Fruit fly (Drosophila melanogaster) whole organism, embryonic: ENCODE data around the gene CG10185.

Experiments used
- Adf1 ChIP-seq: fragments of 200-800 bp; sonication (Bioruptor generic); IDR thresholded peaks from 2 replicates; pipeline ENCODE4 v1.3.6; 2022; ENCODE audit warnings: missing biosample characterization, missing genetic modification characterization
- CG11247 ChIP-seq: fragments of 200-800 bp; sonication (Bioruptor generic); IDR thresholded peaks from 2 replicates; pipeline ENCODE4 v1.3.6; 2022; ENCODE audit warnings: missing biosample characterization, missing genetic modification characterization
- CG11456 ChIP-seq: fragments of 200-800 bp; sonication (Bioruptor generic); IDR thresholded peaks from 3 replicates; pipeline ENCODE4 v1.3.6; 2022; ENCODE audit warnings: missing biosample characterization, missing genetic modification characterization
- CG12219 ChIP-seq: fragments of 200-800 bp; sonication (Bioruptor generic); optimal IDR thresholded peaks from 3 replicates; lab custom pipeline; 2018; ENCODE audit warnings: missing biosample characterization, mild to moderate bottlenecking, missing genetic modification characterization
- CG17328 ChIP-seq: fragments of 200-800 bp; sonication (Bioruptor generic); IDR thresholded peaks from 2 replicates; pipeline ENCODE4 v1.3.6; 2022; ENCODE audit warnings: missing biosample characterization, missing genetic modification characterization
- CG2129 ChIP-seq: fragments of 200-800 bp; sonication (Bioruptor generic); IDR thresholded peaks from 2 replicates; pipeline ENCODE4 v1.3.6; 2022; ENCODE audit warnings: missing biosample characterization, missing genetic modification characterization; ENCODE audit not compliant: partially characterized antibody
- CG4820 ChIP-seq: fragments of 200-800 bp; sonication (Bioruptor generic); optimal IDR thresholded peaks from 3 replicates; lab custom pipeline; 2016; ENCODE audit warnings: missing biosample characterization, missing genetic modification characterization
- CG6854 ChIP-seq: fragments of 200-800 bp; sonication (Bioruptor generic); optimal IDR thresholded peaks from 3 replicates; lab custom pipeline; 2017; ENCODE audit warnings: missing biosample characterization, mild to moderate bottlenecking, missing genetic modification characterization
- CG8765 ChIP-seq: fragments of 200-800 bp; sonication (Bioruptor generic); IDR thresholded peaks from 2 replicates; pipeline ENCODE4 v1.3.6; 2022; ENCODE audit warnings: missing biosample characterization, missing genetic modification characterization
- Dad ChIP-seq: fragments of 200-800 bp; sonication (Bioruptor generic); optimal IDR thresholded peaks from 3 replicates; lab custom pipeline; 2016; ENCODE audit warnings: missing biosample characterization, missing genetic modification characterization
- GATAe ChIP-seq: fragments of 200-800 bp; sonication (Bioruptor generic); conservative IDR thresholded peaks from 2 replicates; pipeline ENCODE4 v1.3.6; 2022; ENCODE audit warnings: missing biosample characterization, missing genetic modification characterization
- HLH3B ChIP-seq: fragments of 200-800 bp; sonication (Bioruptor generic); IDR thresholded peaks from 2 replicates; pipeline ENCODE4 v1.3.6; 2022; ENCODE audit warnings: missing biosample characterization, missing genetic modification characterization
- HmgD ChIP-seq: fragments of 200-800 bp; sonication (Bioruptor generic); optimal IDR thresholded peaks from 3 replicates; lab custom pipeline; 2016; ENCODE audit warnings: missing biosample characterization, missing genetic modification characterization
- HmgZ ChIP-seq: fragments of 200-800 bp; sonication (Bioruptor generic); optimal IDR thresholded peaks from 2 replicates; lab custom pipeline; 2018; ENCODE audit warnings: missing biosample characterization, mild to moderate bottlenecking, missing genetic modification characterization
- Lim3 ChIP-seq: fragments of 200-800 bp; sonication (Bioruptor generic); IDR thresholded peaks from 2 replicates; pipeline ENCODE4 v1.3.6; 2022; ENCODE audit warnings: missing biosample characterization, missing genetic modification characterization
- Meics ChIP-seq: fragments of 200-800 bp; sonication (Bioruptor generic); optimal IDR thresholded peaks from 2 replicates; lab custom pipeline; 2017; ENCODE audit warnings: missing biosample characterization, mild to moderate bottlenecking, missing genetic modification characterization
- Mes4 ChIP-seq: fragments of 200-800 bp; sonication (Bioruptor generic); optimal IDR thresholded peaks from 2 replicates; lab custom pipeline; 2016; ENCODE audit warnings: missing biosample characterization, missing genetic modification characterization
- Nf-YC ChIP-seq: fragments of 200-800 bp; optimal IDR thresholded peaks from 3 replicates; lab custom pipeline; 2019; ENCODE audit warnings: missing biosample characterization, mild to moderate bottlenecking, missing genetic modification characterization, moderate library complexity
- Pdp1 ChIP-seq, 2 experiments: fragments of 200-800 bp; sonication (Bioruptor generic); optimal IDR thresholded peaks; 3 replicates each; lab custom pipeline; 2016; ENCODE audit warnings: missing biosample characterization in 2 of 2, missing genetic modification characterization in 2 of 2, mild to moderate bottlenecking in 1 of 2, moderate library complexity in 1 of 2
- Ravus ChIP-seq: fragments of 200-800 bp; sonication (Bioruptor generic); IDR thresholded peaks from 2 replicates; pipeline ENCODE4 v1.3.6; 2022; ENCODE audit warnings: missing biosample characterization, missing genetic modification characterization
- Rfx ChIP-seq: fragments of 200-800 bp; sonication (Bioruptor generic); IDR thresholded peaks from 2 replicates; pipeline ENCODE4 v1.3.6; 2022; ENCODE audit warnings: missing biosample characterization, missing genetic modification characterization
- Sox100B ChIP-seq: fragments of 200-800 bp; sonication (Bioruptor generic); optimal IDR thresholded peaks from 3 replicates; lab custom pipeline; 2018; ENCODE audit warnings: missing biosample characterization, mild to moderate bottlenecking, missing genetic modification characterization
- Sox102F ChIP-seq: fragments of 200-800 bp; sonication (Bioruptor generic); optimal IDR thresholded peaks from 2 replicates; lab custom pipeline; 2018; ENCODE audit warnings: missing biosample characterization, mild to moderate bottlenecking, missing genetic modification characterization, moderate library complexity
- Sry-δ ChIP-seq: fragments of 200-800 bp; sonication (Bioruptor generic); optimal IDR thresholded peaks from 2 replicates; lab custom pipeline; 2016; ENCODE audit warnings: missing biosample characterization, missing genetic modification characterization
- Xrp1 ChIP-seq: fragments of 200-800 bp; sonication (Bioruptor generic); IDR thresholded peaks from 2 replicates; pipeline ENCODE4 v1.3.6; 2022; ENCODE audit warnings: missing biosample characterization, missing genetic modification characterization
- amos ChIP-seq: fragments of 200-800 bp; sonication (Bioruptor generic); IDR thresholded peaks from 2 replicates; pipeline ENCODE4 v1.3.6; 2022; ENCODE audit warnings: missing biosample characterization, missing genetic modification characterization; ENCODE audit not compliant: partially characterized antibody
- ara ChIP-seq: fragments of 200-800 bp; sonication (Bioruptor generic); IDR thresholded peaks from 2 replicates; pipeline ENCODE4 v1.3.6; 2022; ENCODE audit warnings: missing biosample characterization, missing genetic modification characterization
- bcd ChIP-seq: fragments of 200-800 bp; sonication (Bioruptor generic); optimal IDR thresholded peaks from 2 replicates; lab custom pipeline; 2017; ENCODE audit warnings: missing biosample characterization, mild to moderate bottlenecking, missing genetic modification characterization
- bowl ChIP-seq: fragments of 200-800 bp; sonication (Bioruptor generic); IDR thresholded peaks from 2 replicates; pipeline ENCODE4 v1.3.6; 2022; ENCODE audit warnings: missing biosample characterization, missing genetic modification characterization
- chif ChIP-seq, 2 experiments: fragments of 200-800 bp; sonication (Bioruptor generic); optimal IDR thresholded peaks; 3 replicates each; lab custom pipeline; 2016; ENCODE audit warnings: missing biosample characterization in 2 of 2, missing genetic modification characterization in 2 of 2
- chinmo ChIP-seq: fragments of 200-800 bp; sonication (Bioruptor generic); IDR thresholded peaks from 4 replicates; pipeline ENCODE4 v1.3.6; 2022; ENCODE audit warnings: missing biosample characterization, missing genetic modification characterization; ENCODE audit not compliant: partially characterized antibody
- chm ChIP-seq: fragments of 200-800 bp; sonication (Bioruptor generic); IDR thresholded peaks from 2 replicates; pipeline ENCODE4 v1.3.6; 2022; ENCODE audit warnings: missing biosample characterization, missing genetic modification characterization
- cwo ChIP-seq: fragments of 200-800 bp; sonication (Bioruptor generic); optimal IDR thresholded peaks from 3 replicates; lab custom pipeline; 2017; ENCODE audit warnings: missing biosample characterization, missing genetic modification characterization, mild to moderate bottlenecking, moderate library complexity, missing genetic modification reagents
- dm ChIP-seq: fragments of 200-800 bp; sonication (Bioruptor generic); optimal IDR thresholded peaks from 3 replicates; lab custom pipeline; 2016; ENCODE audit warnings: missing biosample characterization, missing genetic modification characterization
- en ChIP-seq: fragments of 200-800 bp; sonication (Bioruptor generic); optimal IDR thresholded peaks from 2 replicates; lab custom pipeline; 2016; ENCODE audit warnings: missing biosample characterization, missing genetic modification characterization
- fd102C ChIP-seq: fragments of 200-800 bp; sonication (Bioruptor generic); optimal IDR thresholded peaks from 2 replicates; lab custom pipeline; 2018; ENCODE audit warnings: missing biosample characterization, mild to moderate bottlenecking, missing genetic modification characterization, moderate library complexity
- fd64A ChIP-seq: fragments of 200-800 bp; sonication (Bioruptor generic); optimal IDR thresholded peaks from 3 replicates; lab custom pipeline; 2018; ENCODE audit warnings: missing biosample characterization, mild to moderate bottlenecking, missing genetic modification characterization
- gce ChIP-seq: fragments of 200-800 bp; sonication (Bioruptor generic); IDR thresholded peaks from 3 replicates; pipeline ENCODE4 v1.3.6; 2022; ENCODE audit warnings: missing biosample characterization, missing genetic modification characterization
- gsb ChIP-seq: fragments of 200-800 bp; sonication (Bioruptor generic); IDR thresholded peaks from 2 replicates; pipeline ENCODE4 v1.3.6; 2022; ENCODE audit warnings: missing biosample characterization, missing genetic modification characterization
- hb ChIP-seq: fragments of 200-800 bp; sonication (Bioruptor generic); IDR thresholded peaks from 3 replicates; pipeline ENCODE4 v1.3.6; 2022; ENCODE audit warnings: missing biosample characterization, missing genetic modification characterization; ENCODE audit not compliant: partially characterized antibody
- klu ChIP-seq: fragments of 200-800 bp; sonication (Bioruptor generic); IDR thresholded peaks from 2 replicates; pipeline ENCODE4 v1.3.6; 2022; ENCODE audit warnings: missing biosample characterization, missing genetic modification characterization
- lab ChIP-seq: fragments of 200-800 bp; sonication (Bioruptor generic); optimal IDR thresholded peaks from 3 replicates; lab custom pipeline; 2017; ENCODE audit warnings: missing biosample characterization, missing genetic modification characterization, mild to moderate bottlenecking, moderate library complexity, missing genetic modification reagents
- lbe ChIP-seq: fragments of 200-800 bp; sonication (Bioruptor generic); optimal IDR thresholded peaks from 2 replicates; lab custom pipeline; 2016; ENCODE audit warnings: missing biosample characterization, mild to moderate bottlenecking, missing genetic modification characterization
- lola ChIP-seq, 3 experiments: fragments of >200 bp in 2 of 3; fragments of 200-800 bp in 1 of 3; sonication (Bioruptor generic) in 1 of 3; optimal IDR thresholded peaks; 2 replicates each; lab custom pipeline; 2017 to 2019; ENCODE audit warnings: missing biosample characterization in 3 of 3, missing genetic modification characterization in 3 of 3, mild to moderate bottlenecking in 1 of 3, moderate library complexity in 1 of 3
- mld ChIP-seq: fragments of 200-800 bp; sonication (Bioruptor generic); IDR thresholded peaks from 3 replicates; pipeline ENCODE4 v1.3.6; 2022; ENCODE audit warnings: missing biosample characterization, missing genetic modification characterization; ENCODE audit not compliant: partially characterized antibody
- nom ChIP-seq: fragments of 200-800 bp; sonication (Bioruptor generic); optimal IDR thresholded peaks from 2 replicates; lab custom pipeline; 2017; ENCODE audit warnings: missing biosample characterization, missing genetic modification characterization, mild to moderate bottlenecking, moderate library complexity, missing genetic modification reagents
- org-1 ChIP-seq: fragments of 200-800 bp; sonication (Bioruptor generic); optimal IDR thresholded peaks from 2 replicates; lab custom pipeline; 2017; ENCODE audit warnings: missing biosample characterization, missing genetic modification characterization
- prd ChIP-seq, 3 experiments: fragments of >200 bp in 2 of 3; fragments of 200-800 bp in 1 of 3; sonication (Bioruptor generic) in 1 of 3; optimal IDR thresholded peaks in 2 of 3; IDR thresholded peaks in 1 of 3; 2 replicates in 2 of 3; 3 replicates in 1 of 3; pipeline versions ENCODE4 v1.3.6 to Lab custom; 2017 to 2022; ENCODE audit warnings: missing biosample characterization in 1 of 3, missing genetic modification characterization in 1 of 3
- salm ChIP-seq: fragments of 200-800 bp; sonication (Bioruptor generic); optimal IDR thresholded peaks from 2 replicates; lab custom pipeline; 2018; ENCODE audit warnings: missing biosample characterization, mild to moderate bottlenecking, missing genetic modification characterization
- slp2 ChIP-seq: fragments of 200-800 bp; sonication (Bioruptor generic); optimal IDR thresholded peaks from 2 replicates; lab custom pipeline; 2016; ENCODE audit warnings: missing biosample characterization, missing genetic modification characterization
- tgo ChIP-seq: fragments of 200-800 bp; sonication (Bioruptor generic); IDR thresholded peaks from 3 replicates; pipeline ENCODE4 v1.3.6; 2022; ENCODE audit warnings: missing biosample characterization, missing genetic modification characterization
- toy ChIP-seq: fragments of 200-800 bp; sonication (Bioruptor generic); IDR thresholded peaks from 2 replicates; pipeline ENCODE4 v1.3.6; 2022; ENCODE audit warnings: missing biosample characterization, missing genetic modification characterization

Gene CG10185

dm6 chr3R:16034186-16034585 is 33.2 kb downstream of the CG10185 start (continued):
- no peak for TF ChIP-seq CG2129 (GFP tag; lab: Robert Waterston, UW)
- TF ChIP-seq Pdp1 (GFP tag; optimal IDR thresholded peaks at IDR 0.05; lab: Kevin White, UChicago) = no peak
- TF ChIP-seq Xrp1 (GFP tag; lab: Robert Waterston, UW) = no peak
- TF ChIP-seq Sox102F (GFP tag; lab: Kevin White, UChicago) = no peak
- TF ChIP-seq amos (GFP tag; lab: Robert Waterston, UW) = no peak
- TF ChIP-seq HmgD = no peak
- no peak for TF ChIP-seq HLH3B
- TF ChIP-seq chinmo = no peak
- TF ChIP-seq Ravus = no peak
- no peak for TF ChIP-seq Sox100B
- no peak for TF ChIP-seq Dad (GFP tag; lab: Kevin White, UChicago)
- TF ChIP-seq bcd (GFP tag; lab: Kevin White, UChicago) = no peak
- TF ChIP-seq CG11456 = no peak
- TF ChIP-seq fd64A (GFP tag; lab: Kevin White, UChicago) = no peak
- no peak for TF ChIP-seq en (GFP tag; lab: Kevin White, UChicago)
- no peak for TF ChIP-seq CG6854
- no peak for TF ChIP-seq fd102C (GFP tag; lab: Kevin White, UChicago)
- no peak for TF ChIP-seq lola (GFP tag; optimal IDR thresholded peaks at IDR 0.05; lab: Kevin White, UChicago)
- no peak for TF ChIP-seq klu (GFP tag; lab: Robert Waterston, UW)
- no peak for TF ChIP-seq Sry-δ
- TF ChIP-seq cwo (GFP tag; lab: Kevin White, UChicago) = no peak
- TF ChIP-seq bowl (GFP tag; lab: Robert Waterston, UW) = no peak
- peak; percentile 64 for TF ChIP-seq Adf1 (GFP tag; lab: Robert Waterston, UW)
- no peak for TF ChIP-seq slp2 (GFP tag; lab: Kevin White, UChicago)
- TF ChIP-seq dm (GFP tag; lab: Kevin White, UChicago) = no peak
- TF ChIP-seq tgo (GFP tag; lab: Robert Waterston, UW) = no peak
- no peak for TF ChIP-seq org-1 (GFP tag; lab: Kevin White, UChicago)
- no peak for TF ChIP-seq mld (GFP tag; lab: Robert Waterston, UW)
- no peak for TF ChIP-seq Lim3
- no peak for TF ChIP-seq gsb
- TF ChIP-seq toy (GFP tag; lab: Robert Waterston, UW) = no peak
- no peak for TF ChIP-seq gce (GFP tag; lab: Robert Waterston, UW)
- TF ChIP-seq CG8765 (GFP tag; lab: Robert Waterston, UW) = no peak
- TF ChIP-seq CG11247 (GFP tag; lab: Robert Waterston, UW) = no peak
- no peak for TF ChIP-seq Meics (GFP tag; lab: Kevin White, UChicago)
- no peak for TF ChIP-seq nom (GFP tag; lab: Kevin White, UChicago)
- no peak for TF ChIP-seq salm (tag; lab: Kevin White, UChicago)
- TF ChIP-seq HmgZ (tag; lab: Kevin White, UChicago) = no peak
- TF ChIP-seq hb = no peak
- no peak for TF ChIP-seq Mes4 (GFP tag; lab: Kevin White, UChicago)
- no peak for TF ChIP-seq lbe (GFP tag; lab: Kevin White, UChicago)
- TF ChIP-seq Nf-YC = peak; percentile 2
- TF ChIP-seq Rfx = no peak
- no peak for TF ChIP-seq CG4820
- TF ChIP-seq ara (GFP tag; lab: Robert Waterston, UW) = no peak
- TF ChIP-seq GATAe (GFP tag; lab: Robert Waterston, UW) = no peak
- TF ChIP-seq prd (optimal IDR thresholded peaks at IDR 0.05; lab: Kevin White, UChicago) = no peak
- TF ChIP-seq prd (GFP tag; IDR thresholded peaks at IDR 0.05; lab: Robert Waterston, UW) = no peak
- TF ChIP-seq lab = no peak
- no peak for TF ChIP-seq chif (GFP tag; optimal IDR thresholded peaks at IDR 0.05; lab: Kevin White, UChicago)
- no peak for TF ChIP-seq CG17328
- no peak for TF ChIP-seq chm (GFP tag; lab: Robert Waterston, UW)
- TF ChIP-seq CG12219 (GFP tag; lab: Kevin White, UChicago) = no peak
